Fruit fly (Drosophila melanogaster) whole organism, embryonic: ENCODE measurements around the gene CG12728.

Source experiments
- Ada2b ChIP-seq: fragments of 200-800 bp; sonication (Bioruptor generic); IDR thresholded peaks from 2 replicates; pipeline ENCODE4 v1.3.6; 2022; ENCODE audit warnings: missing biosample characterization, missing genetic modification characterization
- Atf3 ChIP-seq: fragments of 200-800 bp; sonication (Bioruptor generic); optimal IDR thresholded peaks from 3 replicates; lab custom pipeline; 2016; ENCODE audit warnings: missing biosample characterization, missing genetic modification characterization
- Awh ChIP-seq: fragments of 200-800 bp; sonication (Bioruptor generic); IDR thresholded peaks from 2 replicates; pipeline ENCODE4, ENCODE4 v1.3.6; 2022; ENCODE audit warnings: missing biosample characterization, missing genetic modification characterization
- Blimp-1 ChIP-seq: fragments of 200-800 bp; sonication (Bioruptor generic); optimal IDR thresholded peaks from 3 replicates; lab custom pipeline; 2018; ENCODE audit warnings: missing biosample characterization, missing genetic modification characterization, mild to moderate bottlenecking, moderate library complexity, missing genetic modification reagents
- CG10267 ChIP-seq: fragments of 200-800 bp; sonication (Bioruptor generic); optimal IDR thresholded peaks from 2 replicates; lab custom pipeline; 2018; ENCODE audit warnings: missing biosample characterization, mild to moderate bottlenecking, missing genetic modification characterization, moderate library complexity
- CG10979 ChIP-seq: fragments of 200-800 bp; sonication (Bioruptor generic); optimal IDR thresholded peaks from 2 replicates; lab custom pipeline; 2018; ENCODE audit warnings: missing biosample characterization, mild to moderate bottlenecking, missing genetic modification characterization, moderate library complexity
- CG11695 ChIP-seq: fragments of 200-800 bp; sonication (Bioruptor generic); IDR thresholded peaks from 3 replicates; pipeline ENCODE4 v1.3.6; 2022; ENCODE audit warnings: missing biosample characterization, missing genetic modification characterization
- CG11723 ChIP-seq: fragments of 200-800 bp; sonication (Bioruptor generic); optimal IDR thresholded peaks from 2 replicates; lab custom pipeline; 2017; ENCODE audit warnings: missing biosample characterization, mild to moderate bottlenecking, missing genetic modification characterization
- CG12769 ChIP-seq: fragments of 200-800 bp; sonication (Bioruptor generic); optimal IDR thresholded peaks from 2 replicates; lab custom pipeline; 2019; ENCODE audit warnings: missing biosample characterization, mild to moderate bottlenecking, missing genetic modification characterization, moderate library complexity
- CG14014 ChIP-seq: fragments of 200-800 bp; sonication (Bioruptor generic); IDR thresholded peaks from 2 replicates; pipeline ENCODE4 v1.3.6; 2022; ENCODE audit warnings: missing biosample characterization, missing genetic modification characterization
- CG15514 ChIP-seq: fragments of 200-800 bp; sonication (Bioruptor generic); optimal IDR thresholded peaks from 3 replicates; lab custom pipeline; 2017; ENCODE audit warnings: missing biosample characterization, missing genetic modification characterization, mild to moderate bottlenecking, moderate library complexity, missing genetic modification reagents
- CG15696 ChIP-seq: fragments of 200-800 bp; sonication (Bioruptor generic); optimal IDR thresholded peaks from 2 replicates; lab custom pipeline; 2019; ENCODE audit warnings: missing biosample characterization, mild to moderate bottlenecking, missing genetic modification characterization, moderate library complexity
- CG1602 ChIP-seq: fragments of 200-800 bp; sonication (Bioruptor generic); optimal IDR thresholded peaks from 3 replicates; lab custom pipeline; 2016; ENCODE audit warnings: missing biosample characterization, missing genetic modification characterization
- CG17361 ChIP-seq: fragments of 200-800 bp; sonication (Bioruptor generic); IDR thresholded peaks from 3 replicates; pipeline ENCODE4 v1.3.6; 2022; ENCODE audit warnings: missing biosample characterization, missing genetic modification characterization
- CG18011 ChIP-seq: fragments of 200-800 bp; sonication (Bioruptor generic); optimal IDR thresholded peaks from 2 replicates; lab custom pipeline; 2017; ENCODE audit warnings: missing biosample characterization, missing genetic modification characterization, mild to moderate bottlenecking, moderate library complexity, missing genotype
- CG18262 ChIP-seq: fragments of 200-800 bp; optimal IDR thresholded peaks from 3 replicates; lab custom pipeline; 2019; ENCODE audit warnings: missing biosample characterization, mild to moderate bottlenecking, missing genetic modification characterization, moderate library complexity
- CG18619 ChIP-seq: fragments of 200-800 bp; sonication (Bioruptor generic); optimal IDR thresholded peaks from 3 replicates; lab custom pipeline; 2017; ENCODE audit warnings: missing biosample characterization, mild to moderate bottlenecking, missing genetic modification characterization
- CG2116 ChIP-seq: fragments of 200-800 bp; sonication (Bioruptor generic); optimal IDR thresholded peaks from 3 replicates; lab custom pipeline; 2018; ENCODE audit warnings: missing biosample characterization, mild to moderate bottlenecking, missing genetic modification characterization
- CG2678 ChIP-seq: fragments of 200-800 bp; sonication (Bioruptor generic); optimal IDR thresholded peaks from 3 replicates; lab custom pipeline; 2019; ENCODE audit warnings: missing biosample characterization, mild to moderate bottlenecking, missing genetic modification characterization, moderate library complexity
- CG2712 ChIP-seq: fragments of 200-800 bp; optimal IDR thresholded peaks from 3 replicates; lab custom pipeline; 2019; ENCODE audit warnings: missing biosample characterization, mild to moderate bottlenecking, missing genetic modification characterization, moderate library complexity
- CG30431 ChIP-seq: fragments of 200-800 bp; sonication (Bioruptor generic); optimal IDR thresholded peaks from 2 replicates; lab custom pipeline; 2017; ENCODE audit warnings: missing biosample characterization, missing genetic modification characterization
- CG42726 ChIP-seq: fragments of 200-800 bp; sonication (Bioruptor generic); IDR thresholded peaks from 2 replicates; pipeline ENCODE4 v1.3.6; 2022; ENCODE audit warnings: missing biosample characterization, missing genetic modification characterization; ENCODE audit not compliant: partially characterized antibody
- CG4360 ChIP-seq: fragments of 200-800 bp; sonication (Bioruptor generic); IDR thresholded peaks from 2 replicates; pipeline ENCODE4 v1.3.6; 2022; ENCODE audit warnings: missing biosample characterization, missing genetic modification characterization
- CG4854 ChIP-seq: fragments of 200-800 bp; sonication (Bioruptor generic); optimal IDR thresholded peaks from 2 replicates; lab custom pipeline; 2016; ENCODE audit warnings: missing biosample characterization, missing genetic modification characterization, inconsistent platforms
- CG6689 ChIP-seq: fragments of 200-800 bp; sonication (Bioruptor generic); IDR thresholded peaks from 2 replicates; pipeline ENCODE4 v1.3.6; 2022; ENCODE audit warnings: missing biosample characterization, missing genetic modification characterization
- CG6854 ChIP-seq: fragments of 200-800 bp; sonication (Bioruptor generic); optimal IDR thresholded peaks from 3 replicates; lab custom pipeline; 2017; ENCODE audit warnings: missing biosample characterization, mild to moderate bottlenecking, missing genetic modification characterization
- CG9797 ChIP-seq: fragments of 200-800 bp; sonication (Bioruptor generic); optimal IDR thresholded peaks from 3 replicates; lab custom pipeline; 2018; ENCODE audit warnings: missing biosample characterization, mild to moderate bottlenecking, missing genetic modification characterization
- Dip2 ChIP-seq: fragments of 200-800 bp; sonication (Bioruptor generic); IDR thresholded peaks from 2 replicates; pipeline ENCODE4 v1.3.6; 2022; ENCODE audit warnings: missing biosample characterization, missing genetic modification characterization
- Dip3 ChIP-seq: fragments of 200-800 bp; sonication (Bioruptor generic); optimal IDR thresholded peaks from 3 replicates; lab custom pipeline; 2016; ENCODE audit warnings: missing biosample characterization, missing genetic modification characterization
- Fer3 ChIP-seq: fragments of 200-800 bp; sonication (Bioruptor generic); optimal IDR thresholded peaks from 2 replicates; lab custom pipeline; 2018; ENCODE audit warnings: missing biosample characterization, mild to moderate bottlenecking, missing genetic modification characterization, moderate library complexity
- Hey ChIP-seq: fragments of 200-800 bp; sonication (Bioruptor generic); optimal IDR thresholded peaks from 3 replicates; lab custom pipeline; 2018; ENCODE audit warnings: missing biosample characterization, mild to moderate bottlenecking, missing genetic modification characterization
- HmgD ChIP-seq: fragments of 200-800 bp; sonication (Bioruptor generic); optimal IDR thresholded peaks from 3 replicates; lab custom pipeline; 2016; ENCODE audit warnings: missing biosample characterization, missing genetic modification characterization
- NK7.1 ChIP-seq: fragments of 200-800 bp; sonication (Bioruptor generic); optimal IDR thresholded peaks from 3 replicates; lab custom pipeline; 2016; ENCODE audit warnings: missing biosample characterization, missing genetic modification characterization
- TFAM ChIP-seq: fragments of 200-800 bp; sonication (Bioruptor generic); optimal IDR thresholded peaks from 2 replicates; lab custom pipeline; 2017; ENCODE audit warnings: missing biosample characterization, missing genetic modification characterization, inconsistent platforms
- Xbp1 ChIP-seq: fragments of 200-800 bp; sonication (Bioruptor generic); optimal IDR thresholded peaks from 3 replicates; lab custom pipeline; 2016; ENCODE audit warnings: missing biosample characterization, mild to moderate bottlenecking, missing genetic modification characterization
- chif ChIP-seq, 2 experiments: fragments of 200-800 bp; sonication (Bioruptor generic); optimal IDR thresholded peaks; 3 replicates each; lab custom pipeline; 2016; ENCODE audit warnings: missing biosample characterization in 2 of 2, missing genetic modification characterization in 2 of 2
- ci ChIP-seq: fragments of 200-800 bp; sonication (Bioruptor generic); IDR thresholded peaks from 3 replicates; pipeline ENCODE4 v1.3.6; 2022; ENCODE audit warnings: missing biosample characterization, missing genetic modification characterization
- dati ChIP-seq: fragments of 200-800 bp; sonication (Bioruptor generic); IDR thresholded peaks from 2 replicates; pipeline ENCODE4 v1.3.6; 2022; ENCODE audit warnings: missing biosample characterization, missing genetic modification characterization
- dmrt11E ChIP-seq: fragments of 200-800 bp; sonication (Bioruptor generic); optimal IDR thresholded peaks from 3 replicates; lab custom pipeline; 2018; ENCODE audit warnings: missing biosample characterization, mild to moderate bottlenecking, missing genetic modification characterization, moderate library complexity
- gsb ChIP-seq: fragments of 200-800 bp; sonication (Bioruptor generic); IDR thresholded peaks from 2 replicates; pipeline ENCODE4 v1.3.6; 2022; ENCODE audit warnings: missing biosample characterization, missing genetic modification characterization
- jing ChIP-seq: fragments of 200-800 bp; sonication (Bioruptor generic); optimal IDR thresholded peaks from 2 replicates; lab custom pipeline; 2018; ENCODE audit warnings: missing biosample characterization, mild to moderate bottlenecking, missing genetic modification characterization
- mirr ChIP-seq: fragments of 200-800 bp; sonication (Bioruptor generic); optimal IDR thresholded peaks from 3 replicates; lab custom pipeline; 2018; ENCODE audit warnings: missing biosample characterization, mild to moderate bottlenecking, missing genetic modification characterization
- pan ChIP-seq, 4 experiments: fragments of >200 bp in 3 of 4; fragments of 200-800 bp in 1 of 4; sonication (Bioruptor generic) in 1 of 4; optimal IDR thresholded peaks in 3 of 4; IDR thresholded peaks in 1 of 4; 2 replicates each; pipeline versions ENCODE4 v1.3.6 to Lab custom; 2017 to 2022; ENCODE audit warnings: missing biosample characterization in 2 of 4, missing genetic modification characterization in 2 of 4, mixed read lengths in 1 of 4
- pum ChIP-seq: fragments of 200-800 bp; sonication (Bioruptor generic); optimal IDR thresholded peaks from 2 replicates; lab custom pipeline; 2016; ENCODE audit warnings: missing biosample characterization, missing genetic modification characterization
- sisA ChIP-seq: fragments of 200-800 bp; sonication (Bioruptor generic); IDR thresholded peaks from 2 replicates; pipeline ENCODE4 v1.3.6; 2022; ENCODE audit warnings: missing biosample characterization, missing genetic modification characterization
- stwl ChIP-seq: fragments of 200-800 bp; sonication (Bioruptor generic); optimal IDR thresholded peaks from 3 replicates; lab custom pipeline; 2018; ENCODE audit warnings: missing biosample characterization, mild to moderate bottlenecking, missing genetic modification characterization, moderate library complexity
- unpg ChIP-seq: fragments of 200-800 bp; sonication (Bioruptor generic); optimal IDR thresholded peaks from 3 replicates; lab custom pipeline; 2018; ENCODE audit warnings: missing biosample characterization, mild to moderate bottlenecking, missing genetic modification characterization, moderate library complexity
- usp ChIP-seq: fragments of >200 bp; optimal IDR thresholded peaks from 2 replicates; lab custom pipeline; 2017; ENCODE audit warnings: missing biosample characterization, missing genetic modification characterization
- zen ChIP-seq: fragments of 200-800 bp; sonication (Bioruptor generic); optimal IDR thresholded peaks from 3 replicates; lab custom pipeline; 2018; ENCODE audit warnings: missing biosample characterization, mild to moderate bottlenecking, missing genetic modification characterization, moderate library complexity

CG12728 gene

DNA sequence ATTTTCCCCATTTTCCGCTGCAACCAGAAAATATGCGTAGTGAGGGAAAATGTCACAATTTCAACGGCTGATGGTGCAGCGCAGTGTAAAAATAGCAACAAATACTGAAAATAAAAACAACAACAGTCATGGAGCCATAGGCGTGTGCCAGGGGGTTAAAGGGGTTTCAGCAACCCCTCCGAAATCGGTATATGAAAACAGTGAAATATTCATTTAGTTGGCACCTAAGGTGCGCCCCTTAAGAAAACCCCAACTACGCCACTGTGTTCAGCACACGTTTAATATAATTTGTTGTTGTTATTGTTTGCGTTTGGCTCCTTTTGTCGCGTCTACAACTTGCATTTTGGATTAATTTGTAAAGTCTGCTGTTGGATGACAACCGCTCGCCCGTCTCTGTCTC lies 29.6 kb downstream of the CG12728 start (continued):
- TF ChIP-seq CG14014 (GFP tag; lab: Robert Waterston, UW) (0 out of 2 replicates have a peak, but pooled peaks have one; percentile 6), CG2678 (tag; lab: Kevin White, UChicago) (peak; percentile 32), jing (GFP tag; lab: Kevin White, UChicago) (peak; percentile 48), dati (GFP tag; lab: Robert Waterston, UW) (0 out of 2 replicates have a peak, but pooled peaks have one; percentile 24), CG4360 (peak; percentile 77), CG30431 (GFP tag; lab: Kevin White, UChicago) (peak; percentile 44), Atf3 (peak; percentile 7), CG17361 (GFP tag; lab: Robert Waterston, UW) (peak; percentile 41; the same call in 1 of the 3 replicates), Blimp-1 (GFP tag; lab: Kevin White, UChicago) (peak; percentile 39), CG10979 (tag; lab: Kevin White, UChicago) (peak; percentile 46), CG12769 (peak; percentile 13), CG11723 (peak; percentile 39), Hey (no peak), Dip3 (GFP tag; lab: Kevin White, UChicago) (no peak), pan (optimal IDR thresholded peaks at IDR 0.05; lab: Kevin White, UChicago) (no peak), pan (GFP tag; optimal IDR thresholded peaks at IDR 0.05 in 1 of 2, IDR thresholded peaks at IDR 0.05 in 1 of 2) (no peak), CG18262 (peak; percentile 46)

DNA sequence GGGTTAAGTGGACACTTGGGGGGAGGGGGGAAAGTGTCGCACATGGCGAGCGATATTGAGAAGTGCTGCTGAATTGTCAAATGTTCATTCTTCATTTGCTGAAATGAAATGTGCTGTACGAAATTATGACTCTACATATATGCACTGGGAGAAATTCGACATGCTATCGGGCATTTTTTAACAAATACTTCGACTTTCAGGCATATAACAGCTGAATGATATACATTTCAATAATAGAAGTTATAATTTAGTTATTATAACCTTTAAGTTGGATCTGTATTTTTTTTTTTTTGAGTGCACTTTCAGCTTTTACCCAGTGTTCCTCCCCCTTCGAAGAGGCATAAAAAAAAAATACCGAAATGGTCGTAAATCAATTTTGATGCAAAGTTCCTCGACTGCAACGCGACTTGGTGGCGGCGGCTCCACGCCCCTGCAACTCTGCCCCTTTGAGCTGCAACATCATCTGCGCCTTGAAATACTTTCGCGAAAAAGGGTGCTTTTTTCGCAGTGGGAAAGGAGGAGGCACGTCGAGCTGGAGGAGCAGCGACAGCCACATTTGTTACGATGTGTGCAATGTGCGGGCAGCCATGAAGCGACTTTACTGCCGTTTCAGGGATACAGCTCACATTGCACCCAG lies 31.1 kb downstream of the CG12728 start:
- TF ChIP-seq dmrt11E (tag; lab: Kevin White, UChicago) (peak; percentile 50), CG9797 (no peak), Ada2b (GFP tag; lab: Robert Waterston, UW) (no peak), sisA (peak; percentile 57; the same call in 1 of the 2 replicates), CG1602 (peak; percentile 33), pum (GFP tag; lab: Kevin White, UChicago) (no peak), Awh (GFP tag; lab: Robert Waterston, UW) (0 out of 2 replicates have a peak, but pooled peaks have one; percentile 43), HmgD (no peak), Dip2 (GFP tag; lab: Robert Waterston, UW) (no peak), usp (GFP tag; lab: Kevin White, UChicago) (no peak), CG18011 (GFP tag; lab: Kevin White, UChicago) (no peak), CG15696 (tag; lab: Kevin White, UChicago) (no peak), CG11695 (GFP tag; lab: Robert Waterston, UW) (0 out of 3 replicates have a peak, but pooled peaks have one; percentile 11), CG42726 (GFP tag; lab: Robert Waterston, UW) (no peak), CG10267 (tag; lab: Kevin White, UChicago) (peak; percentile 20), gsb (GFP tag; lab: Robert Waterston, UW) (no peak), stwl (tag; lab: Kevin White, UChicago) (no peak), chif (GFP tag; optimal IDR thresholded peaks at IDR 0.05; lab: Kevin White, UChicago) (peak in 1 of 2 experiments; percentile 24), CG15514 (GFP tag; lab: Kevin White, UChicago) (no peak), CG6854 (GFP tag; lab: Kevin White, UChicago) (no peak), CG4854 (GFP tag; lab: Kevin White, UChicago) (no peak), unpg (GFP tag; lab: Kevin White, UChicago) (peak; percentile 39), CG18619 (GFP tag; lab: Kevin White, UChicago) (no peak), mirr (no peak), CG2116 (GFP tag; lab: Kevin White, UChicago) (no peak), TFAM (no peak), CG2712 (tag; lab: Kevin White, UChicago) (peak; percentile 60), Fer3 (tag; lab: Kevin White, UChicago) (peak; percentile 10), Xbp1 (GFP tag; lab: Kevin White, UChicago) (peak; percentile 32), CG6689 (GFP tag; lab: Robert Waterston, UW) (peak; percentile 62), zen (tag; lab: Kevin White, UChicago) (no peak), NK7.1 (GFP tag; lab: Kevin White, UChicago) (no peak), ci (GFP tag; lab: Robert Waterston, UW) (peak; percentile 60; the same call in 2 of the 3 replicates)
